Worm (Caenorhabditis elegans): ENCODE data around the gene sws-1.

The sws-1 gene

ce11 chrV:18980980-18981529, at the start of gene sws-1, which contains the start of gene mrps-35:
sws-1 (minus strand) TSS chrV:18981479.
mrps-35 (plus strand) TSS chrV:18981306.
- 0 out of 2 replicates have a peak, but pooled peaks have one; percentile 39 for TF ChIP-seq pha-4 (GFP tag; IDR thresholded peaks at IDR 0.05)
- TF ChIP-seq pha-4 (tag; optimal IDR thresholded peaks at IDR 0.05) = no peak
- TF ChIP-seq lir-3 (tag; optimal IDR thresholded peaks at IDR 0.05) = no peak
- 0 out of 2 replicates have a peak, but pooled peaks have one; percentile 30 for TF ChIP-seq snpc-1.2 (GFP tag; IDR thresholded peaks at IDR 0.05)
- TF ChIP-seq skn-1 (tag; optimal IDR thresholded peaks at IDR 0.05) = no peak
- TF ChIP-seq lin-13 (GFP tag; optimal IDR thresholded peaks at IDR 0.05) = no peak
- TF ChIP-seq mep-1 (tag; optimal IDR thresholded peaks at IDR 0.05) = peak; percentile 45
- no peak for TF ChIP-seq egl-43 (GFP tag; IDR thresholded peaks at IDR 0.05)
- no peak for TF ChIP-seq cey-2 (tag; optimal IDR thresholded peaks at IDR 0.05; ENCODE audit: borderline replicate concordance, insufficient read depth)
- TF ChIP-seq rbr-2 (tag; optimal IDR thresholded peaks at IDR 0.05) = peak; percentile 37
- no peak for TF ChIP-seq nhr-41 (GFP tag; IDR thresholded peaks at IDR 0.05)
- no peak for TF ChIP-seq hlh-30 (tag; optimal IDR thresholded peaks at IDR 0.05; ENCODE audit: insufficient read depth)
- peak; percentile 73 for TF ChIP-seq lin-38 (GFP tag; IDR thresholded peaks at IDR 0.05)
- TF ChIP-seq hmg-1.1 (GFP tag; IDR thresholded peaks at IDR 0.05) = 0 out of 2 replicates have a peak, but pooled peaks have one; percentile 38
- peak in 1 of 2 experiments; percentile 77 for TF ChIP-seq lsy-2 (tag; optimal IDR thresholded peaks at IDR 0.05)
- TF ChIP-seq nhr-77 (tag; optimal IDR thresholded peaks at IDR 0.05) = no peak
- TF ChIP-seq egl-27 (tag; optimal IDR thresholded peaks at IDR 0.05) = no peak
- TF ChIP-seq ces-1 (GFP tag; optimal IDR thresholded peaks at IDR 0.05) = no peak
- peak in 1 of 2 experiments; percentile 11 for TF ChIP-seq unc-62 (GFP tag; optimal IDR thresholded peaks at IDR 0.05 in 1 of 2)
- TF ChIP-seq unc-62 (tag; optimal IDR thresholded peaks at IDR 0.05) = no peak
- TF ChIP-seq mxl-3 (GFP tag; optimal IDR thresholded peaks at IDR 0.05) = no peak
- TF ChIP-seq arid-1 (GFP tag; conservative IDR thresholded peaks at IDR 0.05) = no peak
- TF ChIP-seq fkh-10 (GFP tag; optimal IDR thresholded peaks at IDR 0.05) = no peak
- no peak for TF ChIP-seq Y5F2A.4 (GFP tag; optimal IDR thresholded peaks at IDR 0.05)
- no peak for TF ChIP-seq zag-1 (tag; optimal IDR thresholded peaks at IDR 0.05)
- no peak for TF ChIP-seq sdz-12 (GFP tag; optimal IDR thresholded peaks at IDR 0.05)
- TF ChIP-seq F37D6.2 (tag; optimal IDR thresholded peaks at IDR 0.05) = peak; percentile 18
- TF ChIP-seq spr-1 (tag; optimal IDR thresholded peaks at IDR 0.05) = no peak
- no peak for TF ChIP-seq T20F7.1 (GFP tag; optimal IDR thresholded peaks at IDR 0.05)
- no peak for TF ChIP-seq R02D3.7 (tag; optimal IDR thresholded peaks at IDR 0.05)
- no peak for TF ChIP-seq tag-97 (GFP tag; IDR thresholded peaks at IDR 0.05)
- TF ChIP-seq ceh-28 (tag; optimal IDR thresholded peaks at IDR 0.05) = no peak
- TF ChIP-seq vab-7 (GFP tag; IDR thresholded peaks at IDR 0.05) = no peak
- no peak for TF ChIP-seq ZK546.5 (tag; optimal IDR thresholded peaks at IDR 0.05)
- TF ChIP-seq D1046.2 (GFP tag; IDR thresholded peaks at IDR 0.05) = no peak
- 0 out of 2 replicates have a peak, but pooled peaks have one; percentile 9 for TF ChIP-seq set-16 (GFP tag; IDR thresholded peaks at IDR 0.05)
- no peak for TF ChIP-seq daf-8 (GFP tag; IDR thresholded peaks at IDR 0.05)
- no peak for TF ChIP-seq nhr-10 (tag; optimal IDR thresholded peaks at IDR 0.05)
- TF ChIP-seq ama-1 (optimal IDR thresholded peaks at IDR 0.05) = no peak
- TF ChIP-seq zfp-2 (tag; optimal IDR thresholded peaks at IDR 0.05) = no peak
- TF ChIP-seq Y75B8A.6 (GFP tag; IDR thresholded peaks at IDR 0.05) = no peak
- TF ChIP-seq attf-4 (tag; optimal IDR thresholded peaks at IDR 0.05) = no peak
- TF ChIP-seq php-3 (GFP tag; IDR thresholded peaks at IDR 0.05) = no peak
- TF ChIP-seq duxl-1 (tag; optimal IDR thresholded peaks at IDR 0.05; ENCODE audit: poor library complexity) = peak; percentile 70
- TF ChIP-seq pqm-1 (tag; optimal IDR thresholded peaks at IDR 0.05) = no peak
- no peak for TF ChIP-seq ctbp-1 (GFP tag; IDR thresholded peaks at IDR 0.05)
- TF ChIP-seq mdl-1 (tag; optimal IDR thresholded peaks at IDR 0.05) = no peak
- TF ChIP-seq nhr-111 (GFP tag; optimal IDR thresholded peaks at IDR 0.05) = no peak
- no peak for TF ChIP-seq spr-3 (GFP tag; optimal IDR thresholded peaks at IDR 0.05)
- TF ChIP-seq lin-39 (tag; optimal IDR thresholded peaks at IDR 0.05) = no peak
- no peak for TF ChIP-seq nhr-42 (GFP tag; IDR thresholded peaks at IDR 0.05)
- no peak for TF ChIP-seq Y105C5A.15 (GFP tag; IDR thresholded peaks at IDR 0.05)

Data from whole organism, L4 larva.